Fruit fly (Drosophila melanogaster): Measurements from ENCODE around the gene Gr22f.

Gene Gr22f

dm6 chr2L:1751953-1752352 lies 4.3 kb downstream of the Gr22f start, which contains the start of the genes CG17712 and CG17648 (continued):
- no peak for TF ChIP-seq Rx (GFP tag; IDR thresholded peaks at IDR 0.05)
- no peak for TF ChIP-seq CG6654 (GFP tag; optimal IDR thresholded peaks at IDR 0.05)
- no peak for TF ChIP-seq Vsx1 (GFP tag; optimal IDR thresholded peaks at IDR 0.05)
- no peak for TF ChIP-seq wor (GFP tag; IDR thresholded peaks at IDR 0.05)
- TF ChIP-seq mld (GFP tag; IDR thresholded peaks at IDR 0.05; ENCODE audit: partially characterized antibody): peak; percentile 60; the same call in 1 of the 3 replicates
- TF ChIP-seq zfh2 (GFP tag; optimal IDR thresholded peaks at IDR 0.05): no peak
- TF ChIP-seq Sox100B (GFP tag; optimal IDR thresholded peaks at IDR 0.05): no peak
- peak; percentile 73 for TF ChIP-seq row (GFP tag; IDR thresholded peaks at IDR 0.05)
- TF ChIP-seq Opbp (GFP tag; IDR thresholded peaks at IDR 0.05; ENCODE audit: partially characterized antibody): peak; percentile 84
- no peak for TF ChIP-seq CG31365 (tag; optimal IDR thresholded peaks at IDR 0.05)
- TF ChIP-seq Doc3 (GFP tag; IDR thresholded peaks at IDR 0.05; ENCODE audit: partially characterized antibody): peak; percentile 85
- peak; percentile 64 for TF ChIP-seq CG4617 (GFP tag; optimal IDR thresholded peaks at IDR 0.05; ENCODE audit: borderline replicate concordance)
- no peak for TF ChIP-seq crol (GFP tag; IDR thresholded peaks at IDR 0.05)
- TF ChIP-seq E2f2 (GFP tag; IDR thresholded peaks at IDR 0.05): peak; percentile 56
- TF ChIP-seq Aef1 (GFP tag; IDR thresholded peaks at IDR 0.05): no peak
- peak; percentile 64 for TF ChIP-seq CG14860 (GFP tag; IDR thresholded peaks at IDR 0.05; ENCODE audit: partially characterized antibody)
- peak; percentile 9 for TF ChIP-seq CG17829 (tag; optimal IDR thresholded peaks at IDR 0.05)
- no peak for TF ChIP-seq dmrt11E (tag; optimal IDR thresholded peaks at IDR 0.05)
- TF ChIP-seq chn (GFP tag; optimal IDR thresholded peaks at IDR 0.05): no peak
- TF ChIP-seq inv (GFP tag; IDR thresholded peaks at IDR 0.05; ENCODE audit: partially characterized antibody): peak; percentile 65
- TF ChIP-seq ash1 (GFP tag; optimal IDR thresholded peaks at IDR 0.05): no peak
- TF ChIP-seq Dll (GFP tag; IDR thresholded peaks at IDR 0.05; ENCODE audit: partially characterized antibody): peak; percentile 90
- TF ChIP-seq Sry-β (GFP tag; optimal IDR thresholded peaks at IDR 0.05): peak; percentile 82
- TF ChIP-seq CG2129 (GFP tag; IDR thresholded peaks at IDR 0.05; ENCODE audit: partially characterized antibody): peak; percentile 51
- TF ChIP-seq slou (GFP tag; optimal IDR thresholded peaks at IDR 0.05): no peak
- peak; percentile 20 for TF ChIP-seq nmo (GFP tag; optimal IDR thresholded peaks at IDR 0.05)
- TF ChIP-seq Sin3A (optimal IDR thresholded peaks at IDR 0.05): peak; percentile 17
- TF ChIP-seq NFAT (GFP tag; IDR thresholded peaks at IDR 0.05): peak; percentile 38; the same call in 1 of the 2 replicates
- TF ChIP-seq bowl (GFP tag; IDR thresholded peaks at IDR 0.05): no peak
- TF ChIP-seq CG17328 (GFP tag; IDR thresholded peaks at IDR 0.05): 0 out of 2 replicates have a peak, but pooled peaks have one; percentile 17
- TF ChIP-seq YL-1 (GFP tag; optimal IDR thresholded peaks at IDR 0.05): peak; percentile 30
- peak; percentile 79 for TF ChIP-seq vnd (GFP tag; IDR thresholded peaks at IDR 0.05; ENCODE audit: partially characterized antibody)
- TF ChIP-seq seq (GFP tag; IDR thresholded peaks at IDR 0.05): no peak
- TF ChIP-seq CG2116 (GFP tag; optimal IDR thresholded peaks at IDR 0.05): peak; percentile 21
- no peak for TF ChIP-seq Spps (tag; optimal IDR thresholded peaks at IDR 0.05)
- peak; percentile 82 for TF ChIP-seq CG16813 (GFP tag; IDR thresholded peaks at IDR 0.05; ENCODE audit: partially characterized antibody)
- peak; percentile 63 for TF ChIP-seq trem (tag; optimal IDR thresholded peaks at IDR 0.05)
- TF ChIP-seq lilli (GFP tag; optimal IDR thresholded peaks at IDR 0.05): no peak
- TF ChIP-seq CG7963 (GFP tag; IDR thresholded peaks at IDR 0.05; ENCODE audit: partially characterized antibody): peak; percentile 71; the same call in 2 of the 3 replicates
- TF ChIP-seq unc-4 (GFP tag; IDR thresholded peaks at IDR 0.05; ENCODE audit: partially characterized antibody): peak; percentile 83
- TF ChIP-seq HLH4C (GFP tag; IDR thresholded peaks at IDR 0.05; ENCODE audit: partially characterized antibody): peak; percentile 74
- TF ChIP-seq CG14710 (tag; optimal IDR thresholded peaks at IDR 0.05): peak; percentile 16
- TF ChIP-seq nerfin-1 (tag; optimal IDR thresholded peaks at IDR 0.05): peak; percentile 15
- peak; percentile 56 for TF ChIP-seq nerfin-2 (GFP tag; IDR thresholded peaks at IDR 0.05; ENCODE audit: partially characterized antibody)
- TF ChIP-seq knrl (GFP tag; IDR thresholded peaks at IDR 0.05; ENCODE audit: partially characterized antibody): peak; percentile 85
- TF ChIP-seq stc (GFP tag; IDR thresholded peaks at IDR 0.05): no peak
- peak; percentile 82 for TF ChIP-seq Med (GFP tag)
- peak; percentile 87 for TF ChIP-seq bbx (GFP tag; IDR thresholded peaks at IDR 0.05; ENCODE audit: partially characterized antibody)
- TF ChIP-seq CG18011 (GFP tag; optimal IDR thresholded peaks at IDR 0.05): no peak
